Fruit fly (Drosophila melanogaster): ENCODE data around the gene Wnt4.

Wnt4 gene

DNA sequence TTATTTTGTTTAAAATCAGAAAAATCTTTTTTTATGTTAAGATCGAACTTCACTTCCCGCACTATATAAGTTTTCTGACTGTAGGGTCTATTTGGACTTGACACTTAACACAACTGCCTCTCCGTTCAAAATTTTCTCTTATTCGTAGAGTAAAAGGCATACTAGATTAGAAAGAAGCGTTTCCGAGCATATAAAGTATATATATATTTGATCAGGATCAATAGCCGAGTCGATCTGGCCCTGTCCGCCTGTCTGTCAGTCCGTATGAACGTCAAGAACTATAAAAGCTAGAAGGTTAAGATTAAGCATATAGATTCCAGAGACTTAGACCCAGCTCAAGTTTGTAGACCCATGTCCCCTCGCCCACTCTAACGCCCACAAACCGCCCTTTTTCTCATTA, 44.3 kb downstream of the Wnt4 start, which contains the start of gene CG43800:
TSS of gene CG43800 (minus strand) at position 101 of the 400 bp plus-strand sequence.
- TF ChIP-seq Myc (optimal IDR thresholded peaks at IDR 0.05) (no peak), OdsH (GFP tag; optimal IDR thresholded peaks at IDR 0.05) (no peak), Hr83 (GFP tag; optimal IDR thresholded peaks at IDR 0.05; ENCODE audit: poor library complexity, severe bottlenecking) (no peak), HLH106 (tag; optimal IDR thresholded peaks at IDR 0.05) (no peak), Hr78 (GFP tag; optimal IDR thresholded peaks at IDR 0.05) (no peak), foxo (GFP tag; optimal IDR thresholded peaks at IDR 0.05) (no peak), Sp1 (GFP tag; optimal IDR thresholded peaks at IDR 0.05) (no peak)

DNA sequence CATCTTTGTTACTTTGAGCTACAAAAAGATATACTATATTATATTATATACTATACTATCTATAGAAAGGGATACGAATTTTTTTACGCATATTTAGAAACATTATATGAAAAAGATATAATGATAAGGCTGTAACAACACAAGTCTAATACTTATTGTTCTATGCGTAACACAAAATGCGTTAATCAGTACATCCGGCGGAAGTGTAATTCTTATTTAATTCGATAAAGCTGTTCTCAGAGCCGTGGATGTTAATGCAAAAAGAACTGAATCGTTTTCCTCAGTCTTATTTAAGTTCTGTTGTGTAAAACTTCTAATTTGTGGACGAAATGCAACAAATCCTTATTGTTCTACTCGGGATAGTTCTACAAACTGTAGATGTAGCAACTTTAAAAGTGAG, 49.5 kb downstream of the Wnt4 start, which contains the start of gene CG43799:
TSS of gene CG43799 (plus strand) at position 301 of the 400 bp plus-strand sequence.
- TF ChIP-seq dmrt93B (GFP tag; optimal IDR thresholded peaks at IDR 0.05) (no peak), jim (GFP tag; optimal IDR thresholded peaks at IDR 0.05) (no peak), OdsH (GFP tag; optimal IDR thresholded peaks at IDR 0.05) (no peak), sage (GFP tag; optimal IDR thresholded peaks at IDR 0.05) (no peak), foxo (GFP tag; optimal IDR thresholded peaks at IDR 0.05) (no peak)

DNA sequence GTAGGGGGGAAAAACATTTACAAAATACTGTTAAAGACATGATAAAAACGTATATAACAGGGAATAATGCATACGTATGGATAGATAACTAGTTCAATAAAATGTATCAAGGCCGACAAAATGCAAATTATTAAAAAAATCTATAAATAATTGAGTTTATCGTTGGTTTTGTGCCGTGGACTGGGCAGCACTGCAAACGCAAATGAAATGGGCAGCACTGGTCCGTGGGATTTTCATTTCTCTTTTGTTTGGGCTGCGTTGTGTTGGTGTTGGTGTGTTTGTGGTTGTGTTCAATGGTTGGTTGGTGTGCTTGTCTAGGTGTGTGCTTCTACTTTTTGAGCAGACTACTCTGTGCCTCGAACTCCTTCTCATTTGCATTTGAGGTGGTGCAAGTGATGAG, 50.4 kb downstream of the Wnt4 start:
- TF ChIP-seq dmrt93B (GFP tag; optimal IDR thresholded peaks at IDR 0.05): no peak
- no peak for TF ChIP-seq Myc (optimal IDR thresholded peaks at IDR 0.05)
- no peak for TF ChIP-seq lola (GFP tag; optimal IDR thresholded peaks at IDR 0.05)
- no peak for TF ChIP-seq tai (GFP tag; optimal IDR thresholded peaks at IDR 0.05)
- no peak for TF ChIP-seq rgr (GFP tag; optimal IDR thresholded peaks at IDR 0.05)
- TF ChIP-seq Hnf4 (GFP tag; optimal IDR thresholded peaks at IDR 0.05): no peak
- no peak for TF ChIP-seq br (GFP tag; optimal IDR thresholded peaks at IDR 0.05)

DNA sequence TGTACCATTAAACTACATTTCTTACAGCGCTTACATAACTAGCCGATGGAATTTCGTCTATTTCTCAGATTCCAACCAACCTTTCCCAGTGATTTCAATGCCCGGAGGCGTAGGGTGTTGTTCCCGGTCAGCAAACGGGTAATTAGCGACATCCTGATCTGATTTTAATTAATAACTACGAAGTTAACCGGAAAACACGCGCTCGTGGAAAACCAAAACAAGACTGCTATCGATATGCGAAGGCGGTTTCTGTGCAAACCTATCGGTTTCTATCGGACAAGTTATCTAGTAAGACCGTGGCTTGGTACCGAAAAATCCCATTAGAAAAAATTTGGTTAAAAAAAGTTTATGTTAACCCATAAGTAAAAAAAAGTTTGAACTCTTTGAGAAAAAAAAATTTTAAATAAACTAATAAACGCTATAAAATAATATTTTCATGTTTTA, 54.1 kb downstream of the Wnt4 start, which contains the start of gene mEFG1:
TSS of gene mEFG1 (minus strand) at position 253 of the 444 bp plus-strand sequence.
- TF ChIP-seq Mio (GFP tag; optimal IDR thresholded peaks at IDR 0.05): no peak
- no peak for TF ChIP-seq psq (GFP tag; optimal IDR thresholded peaks at IDR 0.05)
- no peak for TF ChIP-seq N (GFP tag; optimal IDR thresholded peaks at IDR 0.05)
- TF ChIP-seq dsf (GFP tag; optimal IDR thresholded peaks at IDR 0.05; ENCODE audit: borderline replicate concordance): no peak
- no peak for TF ChIP-seq GATAd (GFP tag; optimal IDR thresholded peaks at IDR 0.05)
- no peak for TF ChIP-seq dl (GFP tag; optimal IDR thresholded peaks at IDR 0.05; ENCODE audit: insufficient read depth in 1 of 2, partially characterized antibody in 2 of 2)

DNA sequence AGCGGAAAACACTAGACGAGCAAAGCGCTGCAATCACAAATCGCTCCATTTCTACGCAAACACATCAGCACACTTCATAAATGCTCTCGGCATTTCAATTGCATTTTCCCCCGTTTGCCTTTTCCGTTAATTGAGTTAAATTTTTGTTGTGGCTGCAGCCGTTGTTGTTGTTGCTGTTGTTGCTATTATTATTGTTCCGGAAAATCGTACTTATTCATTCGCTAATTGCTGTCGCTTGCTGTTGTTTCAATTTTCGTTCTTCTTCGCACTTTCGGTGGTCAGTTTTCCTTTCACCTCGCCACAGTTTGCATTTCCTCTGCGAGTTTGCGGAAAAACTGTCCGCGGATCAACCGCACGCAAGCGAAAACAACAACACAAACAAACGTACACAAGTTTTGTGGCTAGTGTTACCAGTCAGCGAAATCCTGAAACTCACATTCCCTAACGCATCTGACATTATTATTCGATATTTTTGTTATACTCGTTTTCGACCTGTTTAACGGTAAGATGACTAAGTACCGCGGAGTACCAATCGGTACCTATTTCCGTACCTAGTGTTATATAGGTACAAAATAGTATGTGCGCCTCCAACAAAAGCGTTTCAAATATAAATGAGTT, 57.2 kb downstream of the Wnt4 start, which contains the start of gene CG13784:
TSS of gene CG13784 (minus strand) at position 384 of the 618 bp plus-strand sequence.
- TF ChIP-seq Vsx2 (GFP tag; optimal IDR thresholded peaks at IDR 0.05; ENCODE audit: partially characterized antibody) (no peak), Myc (optimal IDR thresholded peaks at IDR 0.05) (peak; percentile 73), OdsH (GFP tag; optimal IDR thresholded peaks at IDR 0.05) (peak; percentile 15), N (GFP tag; optimal IDR thresholded peaks at IDR 0.05) (peak; percentile 95), pan (optimal IDR thresholded peaks at IDR 0.05) (no peak), Rel (GFP tag; optimal IDR thresholded peaks at IDR 0.05) (no peak), Rel (tag; optimal IDR thresholded peaks at IDR 0.05) (peak; percentile 59), Dif (GFP tag; optimal IDR thresholded peaks at IDR 0.05; ENCODE audit: partially characterized antibody) (peak; percentile 17), Hr78 (GFP tag; optimal IDR thresholded peaks at IDR 0.05) (peak; percentile 27), Sp1 (GFP tag; optimal IDR thresholded peaks at IDR 0.05) (peak; percentile 40), fru (GFP tag; optimal IDR thresholded peaks at IDR 0.05) (no peak), Hnf4 (GFP tag; optimal IDR thresholded peaks at IDR 0.05) (peak; percentile 46), CG32264 (GFP tag; optimal IDR thresholded peaks at IDR 0.05) (no peak), Jra (GFP tag; optimal IDR thresholded peaks at IDR 0.05) (peak; percentile 58), foxo (GFP tag; optimal IDR thresholded peaks at IDR 0.05) (peak in 1 of 2 experiments; percentile 27), rgr (GFP tag; optimal IDR thresholded peaks at IDR 0.05) (peak; percentile 23), HLH106 (tag; optimal IDR thresholded peaks at IDR 0.05) (peak; percentile 23), br (GFP tag; optimal IDR thresholded peaks at IDR 0.05) (peak; percentile 13), h (GFP tag; optimal IDR thresholded peaks at IDR 0.05) (no peak), Mio (GFP tag; optimal IDR thresholded peaks at IDR 0.05) (no peak), Abd-B (GFP tag; optimal IDR thresholded peaks at IDR 0.05) (no peak), woc (GFP tag; optimal IDR thresholded peaks at IDR 0.05) (peak; percentile 52), usp (GFP tag; optimal IDR thresholded peaks at IDR 0.05) (no peak), brk (GFP tag; optimal IDR thresholded peaks at IDR 0.05) (peak; percentile 35), Hr83 (GFP tag; optimal IDR thresholded peaks at IDR 0.05; ENCODE audit: poor library complexity, severe bottlenecking) (peak; percentile 53), jim (GFP tag; optimal IDR thresholded peaks at IDR 0.05) (no peak), tai (GFP tag; optimal IDR thresholded peaks at IDR 0.05) (peak; percentile 55), dmrt93B (GFP tag; optimal IDR thresholded peaks at IDR 0.05) (no peak)
